Worm (Caenorhabditis elegans): ENCODE data around the gene C56C10.4.
A peak's percentile ranks its signal among the peaks of the same experiment; 100 is the strongest.

Gene C56C10.4

DNA sequence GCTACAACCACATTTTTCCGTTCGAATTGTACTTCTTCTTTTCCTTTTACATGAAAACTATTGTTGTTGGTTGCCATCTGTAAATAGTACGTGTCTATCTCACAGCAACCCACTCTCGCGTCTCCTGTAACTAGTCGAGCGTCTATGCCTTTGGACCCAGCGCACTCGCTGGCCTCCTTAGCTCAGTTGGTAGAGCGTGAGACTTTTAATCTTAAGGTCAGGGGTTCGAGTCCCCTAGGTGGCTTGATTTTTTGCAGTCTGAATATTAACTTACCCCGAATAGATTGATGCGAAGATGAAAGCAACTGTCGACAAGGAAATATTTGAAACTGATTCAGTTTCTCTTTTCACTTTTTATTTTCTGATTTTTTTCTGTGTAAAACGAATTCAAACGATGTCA is 17.8 kb upstream of the C56C10.4 start, which contains the start of gene mpz-3:
TSS of gene mpz-3 (minus strand) at position 320 of the 400 bp plus-strand sequence.
- TF ChIP-seq swsn-7 (tag; optimal IDR thresholded peaks at IDR 0.05) (peak; percentile 45), nhr-20 (tag; optimal IDR thresholded peaks at IDR 0.05) (peak; percentile 51), nhr-71 (tag; optimal IDR thresholded peaks at IDR 0.05) (peak; percentile 49), hpl-2 (GFP tag; optimal IDR thresholded peaks at IDR 0.05) (no peak), C16A3.4 (tag; optimal IDR thresholded peaks at IDR 0.05) (peak; percentile 13), dpl-1 (GFP tag; optimal IDR thresholded peaks at IDR 0.05) (peak in 2 of 3 experiments; percentile 17 to 25), fkh-10 (GFP tag; optimal IDR thresholded peaks at IDR 0.05) (peak; percentile 24), nhr-76 (tag; optimal IDR thresholded peaks at IDR 0.05) (no peak), mab-9 (GFP tag; IDR thresholded peaks at IDR 0.05) (no peak), nhr-85 (tag) (no peak), snu-23 (GFP tag; optimal IDR thresholded peaks at IDR 0.05) (peak; percentile 70), isw-1 (GFP tag; IDR thresholded peaks at IDR 0.05) (no peak), aly-2 (tag; optimal IDR thresholded peaks at IDR 0.05) (no peak), pag-3 (tag; optimal IDR thresholded peaks at IDR 0.05; ENCODE audit: borderline replicate concordance, insufficient read depth) (no peak), nhr-47 (tag; optimal IDR thresholded peaks at IDR 0.05) (peak; percentile 46), mep-1 (tag; optimal IDR thresholded peaks at IDR 0.05) (peak; percentile 51), unc-130 (tag; optimal IDR thresholded peaks at IDR 0.05) (no peak), blmp-1 (tag; optimal IDR thresholded peaks at IDR 0.05) (peak; percentile 7), hlh-17 (GFP tag; optimal IDR thresholded peaks at IDR 0.05; ENCODE audit: borderline replicate concordance) (no peak), C04F5.9 (tag; optimal IDR thresholded peaks at IDR 0.05) (no peak), egl-13 (tag; optimal IDR thresholded peaks at IDR 0.05) (no peak), jun-1 (tag; optimal IDR thresholded peaks at IDR 0.05) (no peak), unc-86 (tag; optimal IDR thresholded peaks at IDR 0.05) (no peak), fkh-8 (tag; optimal IDR thresholded peaks at IDR 0.05) (no peak), ceh-63 (GFP tag; optimal IDR thresholded peaks at IDR 0.05) (no peak), nhr-237 (tag; optimal IDR thresholded peaks at IDR 0.05) (no peak), F16B12.6 (tag; optimal IDR thresholded peaks at IDR 0.05) (no peak), ceh-82 (tag; optimal IDR thresholded peaks at IDR 0.05) (peak in 2 of 3 experiments; percentile 17 to 49), tbx-2 (tag; optimal IDR thresholded peaks at IDR 0.05) (peak; percentile 15), ceh-8 (GFP tag; optimal IDR thresholded peaks at IDR 0.05) (no peak), dsc-1 (tag; optimal IDR thresholded peaks at IDR 0.05) (peak; percentile 34), mdl-1 (tag; optimal IDR thresholded peaks at IDR 0.05) (peak in 1 of 2 experiments; percentile 12), ces-1 (GFP tag; optimal IDR thresholded peaks at IDR 0.05) (no peak), efl-3 (GFP tag; optimal IDR thresholded peaks at IDR 0.05) (no peak), nhr-19 (GFP tag; conservative IDR thresholded peaks at IDR 0.05) (peak; percentile 58), elt-3 (tag; optimal IDR thresholded peaks at IDR 0.05) (no peak), sup-37 (GFP tag; optimal IDR thresholded peaks at IDR 0.05) (no peak), ztf-11 (tag; optimal IDR thresholded peaks at IDR 0.05) (no peak), lin-39 (tag; optimal IDR thresholded peaks at IDR 0.05) (no peak), ceh-90 (tag; optimal IDR thresholded peaks at IDR 0.05) (no peak), skn-1 (tag; optimal IDR thresholded peaks at IDR 0.05) (peak; percentile 20), pqm-1 (tag; optimal IDR thresholded peaks at IDR 0.05) (no peak), grh-1 (GFP tag; IDR thresholded peaks at IDR 0.05) (no peak), xbp-1 (tag; optimal IDR thresholded peaks at IDR 0.05) (peak; percentile 31), lin-14 (GFP tag; optimal IDR thresholded peaks at IDR 0.05) (no peak), alr-1 (tag; optimal IDR thresholded peaks at IDR 0.05; ENCODE audit: borderline replicate concordance) (no peak), lir-3 (tag; optimal IDR thresholded peaks at IDR 0.05; ENCODE audit: poor library complexity) (peak; percentile 9), rnt-1 (tag; optimal IDR thresholded peaks at IDR 0.05) (peak; percentile 56), efl-1 (optimal IDR thresholded peaks at IDR 0.05) (peak; percentile 20 to 38), efl-1 (GFP tag; optimal IDR thresholded peaks at IDR 0.05 in 1 of 2) (peak in 1 of 2 experiments; percentile 94), fos-1 (tag; optimal IDR thresholded peaks at IDR 0.05) (no peak), nhr-90 (tag; optimal IDR thresholded peaks at IDR 0.05; ENCODE audit: poor library complexity) (peak; percentile 25), ztf-4 (tag; optimal IDR thresholded peaks at IDR 0.05) (no peak)
